Worm (Caenorhabditis elegans): Measurements from ENCODE around the gene M01H9.3.

M01H9.3 gene

DNA sequence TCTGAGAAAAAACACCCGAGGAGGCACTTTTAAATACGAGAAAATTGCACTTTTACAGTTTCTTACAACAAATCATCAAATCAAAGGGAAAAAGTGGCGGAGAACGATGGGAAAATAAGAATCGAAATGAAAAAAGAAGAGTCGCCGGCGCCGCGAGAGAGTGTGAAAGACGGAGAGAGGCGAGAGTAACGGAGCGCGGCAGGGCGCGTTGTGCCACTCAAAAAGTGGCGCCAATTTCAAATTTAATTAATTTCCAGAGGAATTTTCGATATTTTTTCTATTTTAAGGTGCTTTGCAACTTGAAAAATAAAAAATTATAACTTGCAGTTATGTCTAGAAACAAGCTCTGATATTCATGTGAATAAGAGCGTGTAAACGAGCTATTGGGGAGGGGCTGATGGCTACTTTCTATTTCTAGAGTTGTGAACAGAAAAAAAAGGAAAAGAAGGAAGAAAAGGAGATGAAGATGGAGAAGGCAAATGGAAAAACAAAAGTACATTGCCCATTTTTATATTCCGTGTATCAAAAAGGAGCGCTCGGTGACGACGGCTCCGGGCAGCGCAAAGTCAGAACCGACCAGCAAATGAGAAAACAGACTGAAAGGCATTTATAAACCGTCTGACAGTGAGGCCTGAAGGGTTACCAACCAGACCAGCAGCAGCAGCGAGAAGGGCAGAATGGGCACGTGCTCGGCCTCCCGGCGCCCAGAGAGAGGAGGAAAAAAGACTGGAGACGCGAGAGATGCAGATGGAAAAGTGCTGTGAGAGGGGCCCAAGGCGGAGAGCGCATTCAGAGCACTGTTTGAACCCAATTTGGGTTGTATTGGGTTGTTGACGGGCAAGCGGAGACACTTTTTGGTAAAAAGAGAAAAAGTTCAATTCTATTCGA lies 5.7 kb downstream of the M01H9.3 start (continued):
- TF ChIP-seq F16B12.6 (tag; optimal IDR thresholded peaks at IDR 0.05) (no peak), sox-4 (tag; optimal IDR thresholded peaks at IDR 0.05) (no peak), aha-1 (tag; optimal IDR thresholded peaks at IDR 0.05) (no peak), fos-1 (tag; optimal IDR thresholded peaks at IDR 0.05) (no peak), ceh-8 (GFP tag; optimal IDR thresholded peaks at IDR 0.05) (no peak), dpl-1 (GFP tag; optimal IDR thresholded peaks at IDR 0.05) (peak; percentile 57 to 75 (median 65)), unc-98 (GFP tag; IDR thresholded peaks at IDR 0.05) (no peak), unc-130 (tag; optimal IDR thresholded peaks at IDR 0.05) (no peak), ceh-90 (tag; optimal IDR thresholded peaks at IDR 0.05) (no peak), C16A3.4 (tag; optimal IDR thresholded peaks at IDR 0.05) (peak; percentile 54), efl-1 (optimal IDR thresholded peaks at IDR 0.05) (peak; percentile 57 to 77), efl-1 (GFP tag; optimal IDR thresholded peaks at IDR 0.05 in 1 of 2) (peak; percentile 78 to 97), zip-4 (GFP tag; optimal IDR thresholded peaks at IDR 0.05) (peak; percentile 21), ceh-82 (tag; optimal IDR thresholded peaks at IDR 0.05) (peak in 2 of 3 experiments; percentile 14 to 23), unc-86 (tag; optimal IDR thresholded peaks at IDR 0.05) (peak; percentile 21), nhr-85 (tag) (peak; percentile 47), zag-1 (tag; optimal IDR thresholded peaks at IDR 0.05) (no peak), sptf-1 (tag; optimal IDR thresholded peaks at IDR 0.05) (no peak), lin-13 (GFP tag; optimal IDR thresholded peaks at IDR 0.05) (peak; percentile 3), vab-15 (tag; optimal IDR thresholded peaks at IDR 0.05) (peak; percentile 41), nhr-84 (tag; optimal IDR thresholded peaks at IDR 0.05) (no peak), unc-62 (GFP tag; optimal IDR thresholded peaks at IDR 0.05) (no peak), hlh-17 (GFP tag; optimal IDR thresholded peaks at IDR 0.05; ENCODE audit: borderline replicate concordance) (no peak), ama-1 (optimal IDR thresholded peaks at IDR 0.05) (no peak), ceh-63 (GFP tag; optimal IDR thresholded peaks at IDR 0.05) (no peak), nhr-20 (tag; optimal IDR thresholded peaks at IDR 0.05) (peak; percentile 9), hpl-2 (GFP tag; optimal IDR thresholded peaks at IDR 0.05) (no peak), elt-3 (tag; optimal IDR thresholded peaks at IDR 0.05) (peak in 1 of 6 experiments; percentile 33), swsn-7 (tag; optimal IDR thresholded peaks at IDR 0.05) (peak; percentile 19), ceh-88 (GFP tag; IDR thresholded peaks at IDR 0.05) (peak; percentile 43; the same call in 1 of the 2 replicates), fkh-4 (tag; optimal IDR thresholded peaks at IDR 0.05; ENCODE audit: borderline replicate concordance) (no peak), dsc-1 (tag; optimal IDR thresholded peaks at IDR 0.05) (peak; percentile 25), elt-2 (tag; optimal IDR thresholded peaks at IDR 0.05) (no peak), nhr-47 (tag; optimal IDR thresholded peaks at IDR 0.05) (peak; percentile 11), jun-1 (tag; optimal IDR thresholded peaks at IDR 0.05) (no peak), grh-1 (GFP tag; IDR thresholded peaks at IDR 0.05) (no peak), lsy-2 (tag; optimal IDR thresholded peaks at IDR 0.05) (peak; percentile 17 to 35), lin-39 (tag; optimal IDR thresholded peaks at IDR 0.05) (no peak), lin-14 (GFP tag; optimal IDR thresholded peaks at IDR 0.05) (peak; percentile 55), fkh-8 (tag; optimal IDR thresholded peaks at IDR 0.05) (peak; percentile 42), sup-37 (GFP tag; optimal IDR thresholded peaks at IDR 0.05) (no peak), nhr-11 (tag; optimal IDR thresholded peaks at IDR 0.05) (no peak), ztf-11 (tag; optimal IDR thresholded peaks at IDR 0.05) (peak in 1 of 2 experiments; percentile 38), nhr-237 (tag; optimal IDR thresholded peaks at IDR 0.05) (no peak), fkh-10 (GFP tag; optimal IDR thresholded peaks at IDR 0.05) (no peak), nhr-12 (tag; optimal IDR thresholded peaks at IDR 0.05) (no peak), mab-9 (GFP tag; IDR thresholded peaks at IDR 0.05) (0 out of 2 replicates have a peak, but pooled peaks have one; percentile 33), egl-13 (tag; optimal IDR thresholded peaks at IDR 0.05) (no peak), snu-23 (GFP tag; optimal IDR thresholded peaks at IDR 0.05) (peak; percentile 37), Y116A8C.19 (tag; optimal IDR thresholded peaks at IDR 0.05; ENCODE audit: borderline replicate concordance) (no peak), pax-3 (tag; optimal IDR thresholded peaks at IDR 0.05) (no peak)
